Fruit fly (Drosophila melanogaster) S2 (cell line): ENCODE results near the gene CG32270.

Experiments used
- CG8478 ChIP-seq: fragments of >200 bp; optimal IDR thresholded peaks from 2 replicates; lab custom pipeline; 2018
- CTCF ChIP-seq, 2 experiments: fragments of >200 bp; optimal IDR thresholded peaks; 2 replicates each; lab custom pipeline; 2018

DNA sequence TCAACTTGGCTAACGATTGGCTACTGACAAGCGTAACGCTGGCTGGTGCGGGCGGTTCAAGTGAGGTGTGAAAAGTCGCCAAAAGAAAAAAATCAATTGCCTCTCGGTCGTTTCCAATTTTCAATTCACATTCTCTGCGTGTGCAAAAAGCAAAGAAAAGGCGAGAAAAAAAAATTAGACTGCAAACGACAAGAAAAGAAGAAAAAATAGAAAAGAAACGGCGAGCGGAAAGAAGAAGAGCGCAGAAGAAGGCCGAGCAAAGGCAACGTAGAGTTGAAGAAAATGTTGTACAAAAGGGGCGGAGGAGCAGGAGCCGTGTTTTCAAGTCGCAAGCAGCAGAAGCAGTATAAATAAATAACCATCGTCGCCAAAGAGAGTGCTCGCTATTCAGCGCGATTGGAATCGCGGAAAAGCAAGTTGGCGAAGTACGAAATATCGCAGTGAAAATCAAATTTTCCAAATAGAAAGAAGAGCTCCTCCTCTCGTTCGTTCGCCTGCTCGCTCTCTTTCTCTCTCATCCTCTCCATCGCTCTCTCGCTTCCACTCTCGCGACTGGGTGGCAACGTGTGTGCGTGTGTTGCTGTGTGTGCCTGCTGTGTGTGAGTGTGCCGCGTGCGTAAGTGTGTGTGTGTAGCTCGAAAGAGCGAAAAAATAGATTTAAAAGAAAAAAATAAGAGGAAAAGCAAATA lies 17.1 kb upstream of the CG32270 start:
- TF ChIP-seq CG8478 = no peak
- TF ChIP-seq CTCF (optimal IDR thresholded peaks at IDR 0.05; lab: Kevin White, UChicago) = no peak
